Worm (Caenorhabditis elegans) whole organism, mixed stage, embryonic: ENCODE measurements around the gene C50C3.12.

Experiments used
- M03D4.4 ChIP-seq: sonication (generic microtip); optimal IDR thresholded peaks from 2 replicates; lab custom pipeline; 2017; ENCODE audit warnings: mild to moderate bottlenecking, missing genetic modification characterization, missing compliant biosample characterization
- blmp-1 ChIP-seq: fragments of 150-350 bp; optimal IDR thresholded peaks from 2 replicates; lab custom pipeline; 2014; ENCODE audit warnings: missing biosample characterization, missing genetic modification characterization
- ceh-39 ChIP-seq: fragments of 150-350 bp; optimal IDR thresholded peaks from 2 replicates; lab custom pipeline; 2014; ENCODE audit warnings: missing biosample characterization, missing genetic modification characterization
- ces-1 ChIP-seq: fragments of 150-350 bp; optimal IDR thresholded peaks from 2 replicates; lab custom pipeline; 2014; ENCODE audit warnings: missing biosample characterization, missing genetic modification reagents, missing genetic modification characterization
- elt-1 ChIP-seq: sonication (generic microtip); optimal IDR thresholded peaks from 2 replicates; lab custom pipeline; 2017; ENCODE audit warnings: missing genetic modification characterization, mild to moderate bottlenecking, missing compliant biosample characterization, antibody characterized with exemption, moderate library complexity, borderline replicate concordance; ENCODE audit not compliant: insufficient read depth
- elt-3 ChIP-seq: fragments of 150-350 bp; optimal IDR thresholded peaks from 2 replicates; lab custom pipeline; 2014; ENCODE audit warnings: missing biosample characterization, missing genetic modification characterization
- nhr-12 ChIP-seq: fragments of 150-350 bp; optimal IDR thresholded peaks from 2 replicates; lab custom pipeline; 2014; ENCODE audit warnings: missing biosample characterization, missing genetic modification characterization
- nhr-237 ChIP-seq: fragments of 150-350 bp; optimal IDR thresholded peaks from 2 replicates; lab custom pipeline; 2014; ENCODE audit warnings: missing biosample characterization, missing genetic modification characterization
- nhr-28 ChIP-seq: fragments of 150-350 bp; optimal IDR thresholded peaks from 2 replicates; lab custom pipeline; 2014; ENCODE audit warnings: missing biosample characterization, missing genetic modification characterization
- nhr-76 ChIP-seq: sonication (generic microtip); optimal IDR thresholded peaks from 2 replicates; lab custom pipeline; 2017; ENCODE audit warnings: missing biosample characterization, missing genetic modification characterization
- snpc-4 ChIP-seq: fragments of 150-350 bp; optimal IDR thresholded peaks from 2 replicates; lab custom pipeline; 2014; ENCODE audit warnings: missing biosample characterization, missing genetic modification characterization
- unc-62 ChIP-seq: fragments of 150-350 bp; optimal IDR thresholded peaks from 2 replicates; lab custom pipeline; 2014; ENCODE audit warnings: missing biosample characterization, missing genetic modification reagents, missing genetic modification characterization
- ztf-11 ChIP-seq: fragments of 150-350 bp; optimal IDR thresholded peaks from 2 replicates; lab custom pipeline; 2014; ENCODE audit warnings: missing biosample characterization, missing genetic modification characterization

ce11 chrIII:8199060-8199459, 22.7 kb downstream of the C50C3.12 start:
- TF ChIP-seq blmp-1 (tag; lab: Kevin White, UChicago) (no peak), ztf-11 (tag; lab: Kevin White, UChicago) (no peak), elt-1 (tag; lab: Kevin White, UChicago) (no peak), nhr-28 (tag; lab: Kevin White, UChicago) (no peak), nhr-237 (tag; lab: Kevin White, UChicago) (no peak), nhr-12 (tag; lab: Kevin White, UChicago) (no peak), unc-62 (GFP tag; lab: Kevin White, UChicago) (no peak), ceh-39 (tag; lab: Kevin White, UChicago) (no peak), nhr-76 (tag; lab: Kevin White, UChicago) (no peak), elt-3 (tag; lab: Kevin White, UChicago) (no peak), M03D4.4 (no peak), snpc-4 (tag; lab: Kevin White, UChicago) (no peak), ces-1 (GFP tag; lab: Kevin White, UChicago) (no peak)
